Worm (Caenorhabditis elegans): ENCODE results near the gene K07C11.10.

K07C11.10 gene

DNA sequence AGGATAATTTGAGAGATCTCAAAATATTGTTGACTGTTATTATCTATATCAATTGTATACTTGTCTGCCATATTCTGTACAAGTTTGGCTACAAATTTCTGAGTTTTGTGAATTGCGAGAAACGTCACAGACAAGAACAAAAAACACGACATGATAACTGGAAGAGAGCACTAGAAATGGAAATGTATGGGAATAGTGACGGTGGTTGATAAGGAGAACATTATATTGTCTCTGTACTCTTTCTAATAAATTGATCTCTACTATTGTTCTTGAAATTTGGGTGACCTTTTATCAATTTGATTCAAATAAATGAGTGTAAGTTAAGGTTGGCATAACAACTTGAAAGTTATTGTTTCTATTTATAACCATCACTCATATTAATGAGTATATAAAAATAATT, 13.9 kb downstream of the K07C11.10 start:
- TF ChIP-seq somi-1 (GFP tag; optimal IDR thresholded peaks at IDR 0.05) (no peak), akir-1 (GFP tag; optimal IDR thresholded peaks at IDR 0.05) (no peak), ztf-26 (tag; optimal IDR thresholded peaks at IDR 0.05) (no peak), B0035.1 (tag; optimal IDR thresholded peaks at IDR 0.05) (no peak), B0019.2 (GFP tag; conservative IDR thresholded peaks at IDR 0.05) (no peak), nfyb-1 (GFP tag; IDR thresholded peaks at IDR 0.05) (no peak), nhr-80 (tag; optimal IDR thresholded peaks at IDR 0.05) (peak; percentile 67), repo-1 (tag; optimal IDR thresholded peaks at IDR 0.05) (no peak)

- no peak for TF ChIP-seq snpc-3.4 (tag; optimal IDR thresholded peaks at IDR 0.05)
- no peak for TF ChIP-seq K11D2.4 (GFP tag; IDR thresholded peaks at IDR 0.05)
- no peak for TF ChIP-seq fkh-3 (tag; optimal IDR thresholded peaks at IDR 0.05)
- TF ChIP-seq F49E8.2 (tag; optimal IDR thresholded peaks at IDR 0.05; ENCODE audit: insufficient read depth): no peak
- TF ChIP-seq ztf-28 (GFP tag; IDR thresholded peaks at IDR 0.05): no peak
- no peak for TF ChIP-seq ztf-6 (GFP tag; IDR thresholded peaks at IDR 0.05)
- TF ChIP-seq ceh-100 (GFP tag; IDR thresholded peaks at IDR 0.05): no peak
- TF ChIP-seq aptf-2 (GFP tag; conservative IDR thresholded peaks at IDR 0.05): no peak
- no peak for TF ChIP-seq ceh-40 (GFP tag; IDR thresholded peaks at IDR 0.05)
- no peak for TF ChIP-seq egl-18 (GFP tag; IDR thresholded peaks at IDR 0.05)
- no peak for TF ChIP-seq ceh-27 (GFP tag; optimal IDR thresholded peaks at IDR 0.05)
These were observed 14.7 kb downstream of the K07C11.10 start for ce11 chrV:8211993-8212392.

- TF ChIP-seq F10E7.11 (tag; optimal IDR thresholded peaks at IDR 0.05) (no peak), lir-1 (GFP tag; conservative IDR thresholded peaks at IDR 0.05) (no peak)
These were observed 16.2 kb downstream of the K07C11.10 start for ce11 chrV:8210527-8210926.

- TF ChIP-seq C06A6.2 (GFP tag; conservative IDR thresholded peaks at IDR 0.05) (no peak), B0019.2 (GFP tag; conservative IDR thresholded peaks at IDR 0.05) (no peak)
These were observed 19.8 kb downstream of the K07C11.10 start, which contains the start of gene timp-1 for ce11 chrV:8206931-8207330. Gene timp-1, plus strand, starts transcription at chrV:8207235.

DNA sequence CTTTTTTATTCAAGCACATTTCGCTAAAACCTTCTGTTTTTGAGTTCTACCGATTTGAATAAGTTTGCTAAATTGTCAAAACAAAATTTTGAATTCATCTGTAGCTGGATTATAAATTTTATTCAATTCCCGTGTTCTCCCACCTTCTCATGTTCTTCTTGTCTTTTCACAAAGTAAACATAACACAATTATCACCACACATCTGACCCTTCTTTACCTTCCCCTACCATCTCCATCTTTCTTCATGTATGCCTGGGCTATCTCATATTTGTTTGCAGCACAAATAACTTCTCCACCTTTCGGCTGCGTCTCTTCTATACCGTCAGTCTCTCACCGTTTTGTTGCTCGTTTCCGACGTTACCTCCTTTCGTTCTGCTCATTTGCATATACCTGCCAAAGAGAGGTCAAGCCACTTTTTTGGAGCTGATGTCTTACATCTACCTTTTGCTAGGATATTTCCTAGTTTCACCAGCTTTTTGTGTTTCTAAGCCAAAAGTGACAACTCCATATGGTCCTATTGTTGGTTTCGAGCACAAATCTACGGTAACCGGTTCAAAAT, 23.5 kb downstream of the K07C11.10 start, which contains the start of gene cest-17:
TSS of gene cest-17 (plus strand) at position 248 of the 559 bp plus-strand sequence.
- peak; percentile 30; the same call in 1 of the 2 replicates for TF ChIP-seq hmg-1.2 (GFP tag; IDR thresholded peaks at IDR 0.05)
- no peak for TF ChIP-seq madf-6 (GFP tag; IDR thresholded peaks at IDR 0.05)

DNA sequence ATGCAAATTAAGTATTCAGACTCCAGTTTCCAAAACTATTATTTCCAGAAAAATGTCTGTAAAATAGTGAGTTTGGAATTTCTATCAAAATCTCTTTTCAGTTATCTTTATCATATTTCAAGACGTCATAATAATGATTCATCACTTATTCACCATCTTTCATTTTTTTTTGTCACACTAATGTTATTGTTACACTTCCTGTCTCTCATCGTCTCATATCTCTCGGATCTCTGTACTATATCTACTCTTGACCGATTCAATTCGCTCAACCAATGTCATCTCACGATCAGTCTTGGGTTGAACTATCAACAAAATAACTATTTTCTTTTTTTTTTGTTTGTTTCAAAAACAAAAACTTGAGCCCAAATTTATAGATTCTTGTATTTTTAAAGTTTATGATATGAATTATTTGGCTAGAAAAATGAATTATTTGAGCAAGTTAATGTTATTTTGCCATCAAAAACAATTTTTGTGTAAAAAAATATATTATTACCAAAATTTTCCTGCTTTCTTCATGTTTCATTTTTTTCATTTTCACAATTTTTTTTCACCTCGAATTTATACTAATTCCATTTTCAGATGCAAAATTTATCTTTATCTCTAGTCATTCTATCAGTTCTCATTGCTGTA, 25.4 kb downstream of the K07C11.10 start, which contains the start of gene cri-2:
TSS of gene cri-2 (plus strand) at position 580 of the 630 bp plus-strand sequence.
- TF ChIP-seq hmg-1.2 (GFP tag; IDR thresholded peaks at IDR 0.05): peak; percentile 18; the same call in 1 of the 2 replicates
- no peak for TF ChIP-seq pbrm-1 (GFP tag; IDR thresholded peaks at IDR 0.05)

- no peak for TF ChIP-seq chd-7 (tag; optimal IDR thresholded peaks at IDR 0.05)
- no peak for TF ChIP-seq madf-8 (GFP tag; conservative IDR thresholded peaks at IDR 0.05)
- no peak for TF ChIP-seq dpl-1 (GFP tag; optimal IDR thresholded peaks at IDR 0.05)
- no peak for TF ChIP-seq nhr-120 (GFP tag; IDR thresholded peaks at IDR 0.05)
- no peak for TF ChIP-seq bed-1 (GFP tag; IDR thresholded peaks at IDR 0.05)
- TF ChIP-seq lin-40 (tag; optimal IDR thresholded peaks at IDR 0.05): no peak
- TF ChIP-seq C17E4.6 (GFP tag; IDR thresholded peaks at IDR 0.05): no peak
- TF ChIP-seq zfh-2 (GFP tag; conservative IDR thresholded peaks at IDR 0.05): no peak
- TF ChIP-seq mcd-1 (GFP tag; IDR thresholded peaks at IDR 0.05): no peak
- no peak for TF ChIP-seq Y67H2A.10 (GFP tag; conservative IDR thresholded peaks at IDR 0.05)
- TF ChIP-seq aptf-2 (GFP tag; conservative IDR thresholded peaks at IDR 0.05): no peak
- TF ChIP-seq mxl-1 (tag; optimal IDR thresholded peaks at IDR 0.05): no peak
- TF ChIP-seq F49E8.2 (tag; optimal IDR thresholded peaks at IDR 0.05; ENCODE audit: insufficient read depth): no peak
- no peak for TF ChIP-seq sptf-2 (GFP tag; optimal IDR thresholded peaks at IDR 0.05)
These were observed 27.7 kb downstream of the K07C11.10 start, which contains the start of gene F20D6.11 for ce11 chrV:8198994-8199393. Gene F20D6.11, minus strand, starts transcription at chrV:8199094.

All from whole organism, young adult.